Fruit fly (Drosophila melanogaster) whole organism, embryonic: ENCODE data around the gene Dred.

Experiments
- Bdp1 ChIP-seq: fragments of 200-800 bp; sonication (Bioruptor generic); optimal IDR thresholded peaks from 3 replicates; lab custom pipeline; 2016; ENCODE audit warnings: missing biosample characterization, missing genetic modification characterization
- CG10147 ChIP-seq: fragments of 200-800 bp; sonication (Bioruptor generic); optimal IDR thresholded peaks from 2 replicates; lab custom pipeline; 2019; ENCODE audit warnings: missing biosample characterization, mild to moderate bottlenecking, missing genetic modification characterization, moderate library complexity
- CG11695 ChIP-seq: fragments of 200-800 bp; sonication (Bioruptor generic); IDR thresholded peaks from 3 replicates; pipeline ENCODE4 v1.3.6; 2022; ENCODE audit warnings: missing biosample characterization, missing genetic modification characterization
- CG12104 ChIP-seq: fragments of 200-800 bp; sonication (Bioruptor generic); optimal IDR thresholded peaks from 3 replicates; lab custom pipeline; 2016; ENCODE audit warnings: missing biosample characterization, missing genetic modification characterization
- CG13296 ChIP-seq: fragments of 200-800 bp; sonication (Bioruptor generic); optimal IDR thresholded peaks from 3 replicates; lab custom pipeline; 2018; ENCODE audit warnings: missing biosample characterization, mild to moderate bottlenecking, missing genetic modification characterization
- CG14441 ChIP-seq: fragments of 200-800 bp; sonication (Bioruptor generic); IDR thresholded peaks from 2 replicates; pipeline ENCODE4 v1.3.6; 2022; ENCODE audit warnings: missing biosample characterization, missing genetic modification characterization
- CG1602 ChIP-seq: fragments of 200-800 bp; sonication (Bioruptor generic); optimal IDR thresholded peaks from 3 replicates; lab custom pipeline; 2016; ENCODE audit warnings: missing biosample characterization, missing genetic modification characterization
- CG1647 ChIP-seq: fragments of 200-800 bp; sonication (Bioruptor generic); optimal IDR thresholded peaks from 3 replicates; lab custom pipeline; 2016; ENCODE audit warnings: missing biosample characterization, missing genetic modification characterization
- CG2116 ChIP-seq: fragments of 200-800 bp; sonication (Bioruptor generic); optimal IDR thresholded peaks from 3 replicates; lab custom pipeline; 2018; ENCODE audit warnings: missing biosample characterization, mild to moderate bottlenecking, missing genetic modification characterization
- CG31224 ChIP-seq: fragments of 200-800 bp; sonication (Bioruptor generic); IDR thresholded peaks from 2 replicates; pipeline ENCODE4 v1.3.6; 2022; ENCODE audit warnings: missing biosample characterization, missing genetic modification characterization
- CG43689 ChIP-seq: fragments of 200-800 bp; sonication (Bioruptor generic); IDR thresholded peaks from 2 replicates; pipeline ENCODE4 v1.3.6; 2022; ENCODE audit warnings: missing biosample characterization, missing genetic modification characterization
- CG4854 ChIP-seq: fragments of 200-800 bp; sonication (Bioruptor generic); optimal IDR thresholded peaks from 2 replicates; lab custom pipeline; 2016; ENCODE audit warnings: missing biosample characterization, missing genetic modification characterization, inconsistent platforms
- CG5180 ChIP-seq: fragments of 200-800 bp; sonication (Bioruptor generic); optimal IDR thresholded peaks from 3 replicates; lab custom pipeline; 2017; ENCODE audit warnings: missing biosample characterization, missing genetic modification characterization, mild to moderate bottlenecking, moderate library complexity, missing genetic modification reagents
- CG9215 ChIP-seq: fragments of 200-800 bp; sonication (Bioruptor generic); IDR thresholded peaks from 2 replicates; pipeline ENCODE4 v1.3.6; 2022; ENCODE audit warnings: missing biosample characterization, missing genetic modification characterization
- CG9817 ChIP-seq: fragments of 200-800 bp; sonication (Bioruptor generic); optimal IDR thresholded peaks from 2 replicates; lab custom pipeline; 2018; ENCODE audit warnings: missing biosample characterization, mild to moderate bottlenecking, missing genetic modification characterization, moderate library complexity
- CrebB ChIP-seq: fragments of 200-800 bp; sonication (Bioruptor generic); optimal IDR thresholded peaks from 3 replicates; lab custom pipeline; 2018; ENCODE audit warnings: missing biosample characterization, mild to moderate bottlenecking, missing genetic modification characterization
- Doc3 ChIP-seq: fragments of 200-800 bp; sonication (Bioruptor generic); IDR thresholded peaks from 3 replicates; pipeline ENCODE4 v1.3.6; 2022; ENCODE audit warnings: missing biosample characterization, missing genetic modification characterization; ENCODE audit not compliant: partially characterized antibody
- Eip74EF ChIP-seq, 2 experiments: fragments of 200-800 bp in 1 of 2; fragments of >200 bp in 1 of 2; sonication (Bioruptor generic) in 1 of 2; optimal IDR thresholded peaks; 2 replicates each; lab custom pipeline; 2017 to 2019; ENCODE audit warnings: missing biosample characterization in 2 of 2, missing genetic modification characterization in 2 of 2, mild to moderate bottlenecking in 1 of 2, moderate library complexity in 1 of 2
- Fer3 ChIP-seq: fragments of 200-800 bp; sonication (Bioruptor generic); optimal IDR thresholded peaks from 2 replicates; lab custom pipeline; 2018; ENCODE audit warnings: missing biosample characterization, mild to moderate bottlenecking, missing genetic modification characterization, moderate library complexity
- Gug ChIP-seq: fragments of 200-800 bp; sonication (Bioruptor generic); IDR thresholded peaks from 4 replicates; pipeline ENCODE4 v1.3.6; 2022; ENCODE audit warnings: missing biosample characterization, missing genetic modification characterization
- HmgZ ChIP-seq: fragments of 200-800 bp; sonication (Bioruptor generic); optimal IDR thresholded peaks from 2 replicates; lab custom pipeline; 2018; ENCODE audit warnings: missing biosample characterization, mild to moderate bottlenecking, missing genetic modification characterization
- Hmr ChIP-seq: fragments of 200-800 bp; sonication (Bioruptor generic); optimal IDR thresholded peaks from 3 replicates; lab custom pipeline; 2017; ENCODE audit warnings: mild to moderate bottlenecking, missing biosample characterization, missing genetic modification reagents, missing genetic modification characterization
- NfI ChIP-seq: fragments of 200-800 bp; sonication (Bioruptor generic); optimal IDR thresholded peaks from 3 replicates; lab custom pipeline; 2018; ENCODE audit warnings: missing biosample characterization, mild to moderate bottlenecking, missing genetic modification characterization, moderate library complexity
- Sry-δ ChIP-seq: fragments of 200-800 bp; sonication (Bioruptor generic); optimal IDR thresholded peaks from 2 replicates; lab custom pipeline; 2016; ENCODE audit warnings: missing biosample characterization, missing genetic modification characterization
- Xrp1 ChIP-seq: fragments of 200-800 bp; sonication (Bioruptor generic); IDR thresholded peaks from 2 replicates; pipeline ENCODE4 v1.3.6; 2022; ENCODE audit warnings: missing biosample characterization, missing genetic modification characterization
- al ChIP-seq: fragments of 200-800 bp; sonication (Bioruptor generic); IDR thresholded peaks from 2 replicates; pipeline ENCODE4 v1.3.6; 2022; ENCODE audit warnings: missing biosample characterization, missing genetic modification characterization
- bab2 ChIP-seq: fragments of 200-800 bp; sonication (Bioruptor generic); optimal IDR thresholded peaks from 2 replicates; lab custom pipeline; 2016; ENCODE audit warnings: missing biosample characterization, missing genetic modification characterization
- bbx ChIP-seq: fragments of 200-800 bp; sonication (Bioruptor generic); IDR thresholded peaks from 2 replicates; pipeline ENCODE4 v1.3.6; 2022; ENCODE audit warnings: missing biosample characterization, missing genetic modification characterization; ENCODE audit not compliant: partially characterized antibody
- chif ChIP-seq, 2 experiments: fragments of 200-800 bp; sonication (Bioruptor generic); optimal IDR thresholded peaks; 3 replicates each; lab custom pipeline; 2016; ENCODE audit warnings: missing biosample characterization in 2 of 2, missing genetic modification characterization in 2 of 2
- ci ChIP-seq: fragments of 200-800 bp; sonication (Bioruptor generic); IDR thresholded peaks from 3 replicates; pipeline ENCODE4 v1.3.6; 2022; ENCODE audit warnings: missing biosample characterization, missing genetic modification characterization
- crp ChIP-seq, 2 experiments: fragments of 200-800 bp; sonication (Bioruptor generic); optimal IDR thresholded peaks; 2 replicates in 1 of 2; 3 replicates in 1 of 2; lab custom pipeline; 2017; ENCODE audit warnings: missing biosample characterization in 2 of 2, missing genetic modification characterization in 2 of 2, mild to moderate bottlenecking in 1 of 2, moderate library complexity in 1 of 2
- cwo ChIP-seq: fragments of 200-800 bp; sonication (Bioruptor generic); optimal IDR thresholded peaks from 3 replicates; lab custom pipeline; 2017; ENCODE audit warnings: missing biosample characterization, missing genetic modification characterization, mild to moderate bottlenecking, moderate library complexity, missing genetic modification reagents
- da ChIP-seq: fragments of 200-800 bp; sonication (Bioruptor generic); optimal IDR thresholded peaks from 2 replicates; lab custom pipeline; 2016; ENCODE audit warnings: missing biosample characterization, missing genetic modification characterization
- dimm ChIP-seq: fragments of 200-800 bp; sonication (Bioruptor generic); IDR thresholded peaks from 2 replicates; pipeline ENCODE4 v1.3.6; 2022; ENCODE audit warnings: missing biosample characterization, missing genetic modification characterization
- dm ChIP-seq: fragments of 200-800 bp; sonication (Bioruptor generic); optimal IDR thresholded peaks from 3 replicates; lab custom pipeline; 2016; ENCODE audit warnings: missing biosample characterization, missing genetic modification characterization
- fd64A ChIP-seq: fragments of 200-800 bp; sonication (Bioruptor generic); optimal IDR thresholded peaks from 3 replicates; lab custom pipeline; 2018; ENCODE audit warnings: missing biosample characterization, mild to moderate bottlenecking, missing genetic modification characterization
- h ChIP-seq: fragments of >200 bp; optimal IDR thresholded peaks from 2 replicates; lab custom pipeline; 2017
- inv ChIP-seq: fragments of 200-800 bp; sonication (Bioruptor generic); IDR thresholded peaks from 2 replicates; pipeline ENCODE4 v1.3.6; 2022; ENCODE audit warnings: missing biosample characterization, missing genetic modification characterization; ENCODE audit not compliant: partially characterized antibody
- ken ChIP-seq: fragments of 200-800 bp; sonication (Bioruptor generic); IDR thresholded peaks from 3 replicates; pipeline ENCODE4 v1.3.6; 2022; ENCODE audit warnings: missing biosample characterization, missing genetic modification characterization
- lilli ChIP-seq: fragments of 200-800 bp; sonication (Bioruptor generic); optimal IDR thresholded peaks from 3 replicates; lab custom pipeline; 2016; ENCODE audit warnings: missing biosample characterization, missing genetic modification characterization
- mirr ChIP-seq: fragments of 200-800 bp; sonication (Bioruptor generic); optimal IDR thresholded peaks from 3 replicates; lab custom pipeline; 2018; ENCODE audit warnings: missing biosample characterization, mild to moderate bottlenecking, missing genetic modification characterization
- onecut ChIP-seq: fragments of 200-800 bp; sonication (Bioruptor generic); IDR thresholded peaks from 2 replicates; pipeline ENCODE4 v1.3.6; 2022; ENCODE audit warnings: missing biosample characterization, missing genetic modification characterization
- run ChIP-seq: fragments of 200-800 bp; sonication (Bioruptor generic); optimal IDR thresholded peaks from 3 replicates; lab custom pipeline; 2018; ENCODE audit warnings: missing biosample characterization, mild to moderate bottlenecking, missing genetic modification characterization
- sd ChIP-seq: fragments of 200-800 bp; sonication (Bioruptor generic); optimal IDR thresholded peaks from 3 replicates; lab custom pipeline; 2018; ENCODE audit warnings: missing biosample characterization, mild to moderate bottlenecking, missing genetic modification characterization, moderate library complexity
- sens-2 ChIP-seq: fragments of 200-800 bp; sonication (Bioruptor generic); IDR thresholded peaks from 2 replicates; pipeline ENCODE4 v1.3.6; 2022; ENCODE audit warnings: missing biosample characterization, missing genetic modification characterization
- sima ChIP-seq: fragments of 200-800 bp; sonication (Bioruptor generic); optimal IDR thresholded peaks from 2 replicates; lab custom pipeline; 2016; ENCODE audit warnings: missing biosample characterization, missing genetic modification characterization
- sob ChIP-seq: fragments of 200-800 bp; sonication (Bioruptor generic); IDR thresholded peaks from 2 replicates; pipeline ENCODE4 v1.3.6; 2022; ENCODE audit warnings: missing biosample characterization, missing genetic modification characterization
- sqz ChIP-seq: fragments of 200-800 bp; sonication (Bioruptor generic); optimal IDR thresholded peaks from 3 replicates; lab custom pipeline; 2018; ENCODE audit warnings: missing biosample characterization, mild to moderate bottlenecking, missing genetic modification characterization
- tup ChIP-seq: fragments of 200-800 bp; sonication (Bioruptor generic); optimal IDR thresholded peaks from 2 replicates; lab custom pipeline; 2016; ENCODE audit warnings: missing biosample characterization, mild to moderate bottlenecking, missing genetic modification characterization, moderate library complexity
- vnd ChIP-seq: fragments of 200-800 bp; sonication (Bioruptor generic); IDR thresholded peaks from 3 replicates; pipeline ENCODE4 v1.3.6; 2022; ENCODE audit warnings: missing biosample characterization, missing genetic modification characterization; ENCODE audit not compliant: partially characterized antibody

Dred gene

DNA sequence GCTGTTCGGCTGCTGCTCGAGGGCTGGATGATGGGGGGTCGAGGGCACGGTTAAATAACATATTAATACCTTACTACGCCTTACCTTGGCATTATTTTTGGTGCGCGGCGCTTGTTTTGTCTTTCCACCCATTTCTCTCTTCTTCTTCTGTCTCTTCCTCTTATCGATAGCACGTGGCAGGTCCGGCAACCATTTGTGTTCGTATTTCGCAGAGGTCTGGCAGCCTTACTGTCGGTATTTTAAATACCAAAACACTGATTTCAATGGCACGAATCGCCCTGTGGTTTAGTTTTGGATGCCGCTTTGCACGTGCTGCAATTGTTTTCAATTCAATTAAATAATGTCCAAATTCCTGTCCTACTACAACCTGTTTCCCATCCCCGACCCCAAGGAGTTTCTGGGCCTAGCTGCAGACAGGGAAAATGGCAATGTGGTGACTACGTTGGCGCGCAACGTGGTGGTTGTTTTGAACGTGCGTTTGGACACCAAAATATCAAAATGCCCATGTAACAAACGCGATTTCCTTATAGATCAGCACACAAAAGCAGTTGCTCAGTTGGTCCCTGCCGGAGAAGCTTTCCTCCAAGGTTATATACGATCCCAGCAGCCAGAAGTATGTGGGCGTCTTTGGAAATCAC lies 8.2 kb upstream of the Dred start, which contains the start of the genes Ltn1 and CG9300 (continued):
- 0 out of 3 replicates have a peak, but pooled peaks have one; percentile 14 for TF ChIP-seq CG11695
- peak; percentile 41; the same call in 1 of the 2 replicates for TF ChIP-seq inv
- no peak for TF ChIP-seq vnd (GFP tag; lab: Robert Waterston, UW)
- no peak for TF ChIP-seq Fer3 (tag; lab: Kevin White, UChicago)
- TF ChIP-seq Eip74EF (GFP tag; optimal IDR thresholded peaks at IDR 0.05; lab: Kevin White, UChicago) = no peak
- peak; percentile 22 for TF ChIP-seq da (GFP tag; lab: Kevin White, UChicago)
- TF ChIP-seq h = no peak
- peak; percentile 6 for TF ChIP-seq CG9817
- no peak for TF ChIP-seq mirr (GFP tag; lab: Kevin White, UChicago)
- no peak for TF ChIP-seq CG5180
- no peak for TF ChIP-seq CG12104 (GFP tag; lab: Kevin White, UChicago)
- no peak for TF ChIP-seq onecut (GFP tag; lab: Robert Waterston, UW)
- TF ChIP-seq CG43689 (GFP tag; lab: Robert Waterston, UW) = no peak
- peak; percentile 50 for TF ChIP-seq NfI (GFP tag; lab: Kevin White, UChicago)
- TF ChIP-seq ci (GFP tag; lab: Robert Waterston, UW) = peak; percentile 81; the same call in 1 of the 3 replicates
- 0 out of 3 replicates have a peak, but pooled peaks have one; percentile 34 for TF ChIP-seq Doc3 (GFP tag; lab: Robert Waterston, UW)
- TF ChIP-seq dimm (GFP tag; lab: Robert Waterston, UW) = no peak
- TF ChIP-seq CG10147 = no peak
- no peak for TF ChIP-seq Gug
- peak; percentile 14 for TF ChIP-seq CG2116
- TF ChIP-seq lilli (GFP tag; lab: Kevin White, UChicago) = peak; percentile 14
- no peak for TF ChIP-seq bbx (GFP tag; lab: Robert Waterston, UW)
- peak in 1 of 2 experiments; percentile 17 for TF ChIP-seq crp (GFP tag; optimal IDR thresholded peaks at IDR 0.05; lab: Kevin White, UChicago)
- TF ChIP-seq sima = no peak
- TF ChIP-seq al (GFP tag; lab: Robert Waterston, UW) = no peak
- no peak for TF ChIP-seq run (tag; lab: Kevin White, UChicago)
- peak; percentile 61 for TF ChIP-seq Sry-δ
- TF ChIP-seq sqz = no peak
- TF ChIP-seq CrebB = peak; percentile 41
- peak; percentile 22; the same call in 1 of the 2 replicates for TF ChIP-seq CG31224 (GFP tag; lab: Robert Waterston, UW)
- no peak for TF ChIP-seq sd (tag; lab: Kevin White, UChicago)
- TF ChIP-seq HmgZ = peak; percentile 76
- TF ChIP-seq Bdp1 (GFP tag; lab: Kevin White, UChicago) = peak; percentile 24
- no peak for TF ChIP-seq CG9215
- no peak for TF ChIP-seq chif (GFP tag; optimal IDR thresholded peaks at IDR 0.05; lab: Kevin White, UChicago)
- no peak for TF ChIP-seq tup (GFP tag; lab: Kevin White, UChicago)
- no peak for TF ChIP-seq CG14441 (GFP tag; lab: Robert Waterston, UW)
- TF ChIP-seq CG13296 (GFP tag; lab: Kevin White, UChicago) = no peak
- TF ChIP-seq sens-2 (GFP tag; lab: Robert Waterston, UW) = peak; percentile 40; the same call in 1 of the 2 replicates
- TF ChIP-seq ken = 0 out of 3 replicates have a peak, but pooled peaks have one; percentile 40
- TF ChIP-seq cwo (GFP tag; lab: Kevin White, UChicago) = peak; percentile 98
- TF ChIP-seq dm (GFP tag; lab: Kevin White, UChicago) = peak; percentile 99
- TF ChIP-seq CG1647 (GFP tag; lab: Kevin White, UChicago) = no peak
- TF ChIP-seq Hmr (GFP tag; lab: Kevin White, UChicago) = no peak
- TF ChIP-seq CG4854 (GFP tag; lab: Kevin White, UChicago) = no peak
- TF ChIP-seq sob (GFP tag; lab: Robert Waterston, UW) = peak; percentile 52; the same call in 1 of the 2 replicates
- TF ChIP-seq bab2 (GFP tag; lab: Kevin White, UChicago) = no peak
- no peak for TF ChIP-seq fd64A
- no peak for TF ChIP-seq CG1602
- peak; percentile 44 for TF ChIP-seq Xrp1 (GFP tag; lab: Robert Waterston, UW)
